Fruit fly (Drosophila melanogaster) whole organism, embryonic: ENCODE data around the gene Mlc2.
A peak's percentile ranks its signal among the peaks of the same experiment; 100 is the strongest.

Experiments
- Awh ChIP-seq: fragments of 200-800 bp; sonication (Bioruptor generic); IDR thresholded peaks from 2 replicates; pipeline ENCODE4, ENCODE4 v1.3.6; 2022; ENCODE audit warnings: missing biosample characterization, missing genetic modification characterization
- B-H1 ChIP-seq: fragments of 200-800 bp; sonication (Bioruptor generic); IDR thresholded peaks from 3 replicates; pipeline ENCODE4 v1.3.6; 2022; ENCODE audit warnings: missing biosample characterization, missing genetic modification characterization
- CG11085 ChIP-seq: fragments of 200-800 bp; sonication (Bioruptor generic); IDR thresholded peaks from 2 replicates; pipeline ENCODE4 v1.3.6; 2022; ENCODE audit warnings: missing biosample characterization, missing genetic modification characterization
- CG12071 ChIP-seq: fragments of 200-800 bp; sonication (Bioruptor generic); optimal IDR thresholded peaks from 3 replicates; lab custom pipeline; 2018; ENCODE audit warnings: missing biosample characterization, mild to moderate bottlenecking, missing genetic modification characterization
- CG12236 ChIP-seq: fragments of 200-800 bp; sonication (Bioruptor generic); optimal IDR thresholded peaks from 2 replicates; lab custom pipeline; 2016; ENCODE audit warnings: missing biosample characterization, missing genetic modification characterization
- CG13287 ChIP-seq: fragments of 200-800 bp; sonication (Bioruptor generic); IDR thresholded peaks from 2 replicates; pipeline ENCODE4 v1.3.6; 2022; ENCODE audit warnings: missing biosample characterization, missing genetic modification characterization; ENCODE audit not compliant: partially characterized antibody
- CG13775 ChIP-seq: fragments of 200-800 bp; sonication (Bioruptor generic); optimal IDR thresholded peaks from 3 replicates; lab custom pipeline; 2017; ENCODE audit warnings: missing biosample characterization, mild to moderate bottlenecking, missing genetic modification characterization
- CG14667 ChIP-seq: fragments of 200-800 bp; sonication (Bioruptor generic); IDR thresholded peaks from 2 replicates; pipeline ENCODE4 v1.3.6; 2022; ENCODE audit warnings: missing biosample characterization, missing genetic modification characterization
- CG15514 ChIP-seq: fragments of 200-800 bp; sonication (Bioruptor generic); optimal IDR thresholded peaks from 3 replicates; lab custom pipeline; 2017; ENCODE audit warnings: missing biosample characterization, missing genetic modification characterization, mild to moderate bottlenecking, moderate library complexity, missing genetic modification reagents
- CG16815 ChIP-seq: fragments of 200-800 bp; sonication (Bioruptor generic); optimal IDR thresholded peaks from 3 replicates; lab custom pipeline; 2017; ENCODE audit warnings: missing biosample characterization, mild to moderate bottlenecking, missing genetic modification characterization
- CG2875 ChIP-seq: fragments of 200-800 bp; sonication (Bioruptor generic); optimal IDR thresholded peaks from 2 replicates; lab custom pipeline; 2017; ENCODE audit warnings: missing biosample characterization, mild to moderate bottlenecking, missing genetic modification characterization, missing genetic modification reagents
- CG30403 ChIP-seq: fragments of 200-800 bp; sonication (Bioruptor generic); optimal IDR thresholded peaks from 3 replicates; lab custom pipeline; 2016; ENCODE audit warnings: missing biosample characterization, missing genetic modification characterization
- CG3407 ChIP-seq: fragments of 200-800 bp; sonication (Bioruptor generic); optimal IDR thresholded peaks from 2 replicates; lab custom pipeline; 2018; ENCODE audit warnings: missing biosample characterization, mild to moderate bottlenecking, missing genetic modification characterization
- CG34376 ChIP-seq: fragments of 200-800 bp; sonication (Bioruptor generic); optimal IDR thresholded peaks from 2 replicates; lab custom pipeline; 2018; ENCODE audit warnings: missing biosample characterization, mild to moderate bottlenecking, missing genetic modification characterization
- CG3838 ChIP-seq: fragments of 200-800 bp; sonication (Bioruptor generic); optimal IDR thresholded peaks from 3 replicates; lab custom pipeline; 2016; ENCODE audit warnings: missing biosample characterization, missing genetic modification characterization
- CG4404 ChIP-seq: fragments of 200-800 bp; sonication (Bioruptor generic); IDR thresholded peaks from 2 replicates; pipeline ENCODE4 v1.3.6; 2022; ENCODE audit warnings: missing biosample characterization, missing genetic modification characterization
- CG6854 ChIP-seq: fragments of 200-800 bp; sonication (Bioruptor generic); optimal IDR thresholded peaks from 3 replicates; lab custom pipeline; 2017; ENCODE audit warnings: missing biosample characterization, mild to moderate bottlenecking, missing genetic modification characterization
- CG7745 ChIP-seq: fragments of 200-800 bp; sonication (Bioruptor generic); optimal IDR thresholded peaks from 2 replicates; lab custom pipeline; 2018; ENCODE audit warnings: missing biosample characterization, mild to moderate bottlenecking, missing genetic modification characterization, moderate library complexity
- CG7928 ChIP-seq: fragments of 200-800 bp; sonication (Bioruptor generic); optimal IDR thresholded peaks from 2 replicates; lab custom pipeline; 2017; ENCODE audit warnings: missing biosample characterization, mild to moderate bottlenecking, missing genetic modification characterization
- CG8478 ChIP-seq: fragments of >200 bp; optimal IDR thresholded peaks from 2 replicates; lab custom pipeline; 2018
- CG9932 ChIP-seq: fragments of 200-800 bp; sonication (Bioruptor generic); IDR thresholded peaks from 2 replicates; pipeline ENCODE4 v1.3.6; 2022; ENCODE audit warnings: missing biosample characterization, missing genetic modification characterization
- D19B ChIP-seq: fragments of 200-800 bp; sonication (Bioruptor generic); optimal IDR thresholded peaks from 2 replicates; lab custom pipeline; 2017; ENCODE audit warnings: missing biosample characterization, mild to moderate bottlenecking, missing genetic modification characterization
- Dad ChIP-seq: fragments of 200-800 bp; sonication (Bioruptor generic); optimal IDR thresholded peaks from 3 replicates; lab custom pipeline; 2016; ENCODE audit warnings: missing biosample characterization, missing genetic modification characterization
- Dp ChIP-seq: fragments of 200-800 bp; sonication (Bioruptor generic); optimal IDR thresholded peaks from 2 replicates; lab custom pipeline; 2018; ENCODE audit warnings: missing biosample characterization, mild to moderate bottlenecking, missing genetic modification characterization, moderate library complexity
- ERR ChIP-seq: fragments of 200-800 bp; sonication (Bioruptor generic); optimal IDR thresholded peaks from 2 replicates; lab custom pipeline; 2016; ENCODE audit warnings: missing biosample characterization, missing genetic modification characterization
- HLHmδ ChIP-seq: fragments of 200-800 bp; sonication (Bioruptor generic); optimal IDR thresholded peaks from 2 replicates; lab custom pipeline; 2018; ENCODE audit warnings: missing biosample characterization, mild to moderate bottlenecking, missing genetic modification characterization, moderate library complexity
- HmgD ChIP-seq: fragments of 200-800 bp; sonication (Bioruptor generic); optimal IDR thresholded peaks from 3 replicates; lab custom pipeline; 2016; ENCODE audit warnings: missing biosample characterization, missing genetic modification characterization
- HmgZ ChIP-seq: fragments of 200-800 bp; sonication (Bioruptor generic); optimal IDR thresholded peaks from 2 replicates; lab custom pipeline; 2018; ENCODE audit warnings: missing biosample characterization, mild to moderate bottlenecking, missing genetic modification characterization
- MBD-R2 ChIP-seq: fragments of 200-800 bp; sonication (Bioruptor generic); IDR thresholded peaks from 2 replicates; pipeline ENCODE4 v1.3.6; 2022; ENCODE audit warnings: missing biosample characterization, missing genetic modification characterization
- NC2β ChIP-seq: fragments of 200-800 bp; sonication (Bioruptor generic); optimal IDR thresholded peaks from 2 replicates; lab custom pipeline; 2016; ENCODE audit warnings: missing biosample characterization, missing genetic modification characterization
- Pdp1 ChIP-seq, 2 experiments: fragments of 200-800 bp; sonication (Bioruptor generic); optimal IDR thresholded peaks; 3 replicates each; lab custom pipeline; 2016; ENCODE audit warnings: missing biosample characterization in 2 of 2, missing genetic modification characterization in 2 of 2, mild to moderate bottlenecking in 1 of 2, moderate library complexity in 1 of 2
- Poxn ChIP-seq: fragments of 200-800 bp; sonication (Bioruptor generic); IDR thresholded peaks from 2 replicates; pipeline ENCODE4 v1.3.6; 2022; ENCODE audit warnings: missing biosample characterization, missing genetic modification characterization
- TFAM ChIP-seq: fragments of 200-800 bp; sonication (Bioruptor generic); optimal IDR thresholded peaks from 2 replicates; lab custom pipeline; 2017; ENCODE audit warnings: missing biosample characterization, missing genetic modification characterization, inconsistent platforms
- abd-A ChIP-seq: fragments of 200-800 bp; sonication (Bioruptor generic); optimal IDR thresholded peaks from 3 replicates; lab custom pipeline; 2019; ENCODE audit warnings: missing biosample characterization, mild to moderate bottlenecking, missing genetic modification characterization, moderate library complexity
- amos ChIP-seq: fragments of 200-800 bp; sonication (Bioruptor generic); IDR thresholded peaks from 2 replicates; pipeline ENCODE4 v1.3.6; 2022; ENCODE audit warnings: missing biosample characterization, missing genetic modification characterization; ENCODE audit not compliant: partially characterized antibody
- btn ChIP-seq: fragments of 200-800 bp; sonication (Bioruptor generic); optimal IDR thresholded peaks from 2 replicates; lab custom pipeline; 2016; ENCODE audit warnings: missing biosample characterization, missing genetic modification characterization
- cg ChIP-seq: fragments of 200-800 bp; sonication (Bioruptor generic); optimal IDR thresholded peaks from 3 replicates; lab custom pipeline; 2019; ENCODE audit warnings: missing biosample characterization, mild to moderate bottlenecking, missing genetic modification characterization, moderate library complexity
- chm ChIP-seq: fragments of 200-800 bp; sonication (Bioruptor generic); IDR thresholded peaks from 2 replicates; pipeline ENCODE4 v1.3.6; 2022; ENCODE audit warnings: missing biosample characterization, missing genetic modification characterization
- crc ChIP-seq: fragments of 200-800 bp; sonication (Bioruptor generic); optimal IDR thresholded peaks from 2 replicates; lab custom pipeline; 2016; ENCODE audit warnings: missing biosample characterization, missing genetic modification characterization
- croc ChIP-seq: fragments of 200-800 bp; sonication (Bioruptor generic); conservative IDR thresholded peaks from 3 replicates; pipeline ENCODE4 v1.3.6; 2022; ENCODE audit warnings: missing biosample characterization, missing genetic modification characterization
- danr ChIP-seq: fragments of 200-800 bp; sonication (Bioruptor generic); IDR thresholded peaks from 2 replicates; pipeline ENCODE4 v1.3.6; 2022; ENCODE audit warnings: missing biosample characterization, missing genetic modification characterization
- dmrt99B ChIP-seq: fragments of 200-800 bp; sonication (Bioruptor generic); optimal IDR thresholded peaks from 2 replicates; lab custom pipeline; 2018; ENCODE audit warnings: missing biosample characterization, mild to moderate bottlenecking, missing genetic modification characterization, moderate library complexity
- dpn ChIP-seq, 2 experiments: fragments of 200-800 bp; sonication (Bioruptor generic); optimal IDR thresholded peaks; 3 replicates each; lab custom pipeline; 2016; ENCODE audit warnings: missing biosample characterization in 2 of 2, missing genetic modification characterization in 2 of 2
- eve ChIP-seq, 2 experiments: fragments of >200 bp; optimal IDR thresholded peaks; 2 replicates each; lab custom pipeline; 2017; ENCODE audit warnings: missing biosample characterization in 2 of 2, missing genetic modification characterization in 2 of 2
- fru ChIP-seq: fragments of >200 bp; optimal IDR thresholded peaks from 2 replicates; lab custom pipeline; 2017
- gcm2 ChIP-seq: fragments of 200-800 bp; sonication (Bioruptor generic); optimal IDR thresholded peaks from 2 replicates; lab custom pipeline; 2016; ENCODE audit warnings: missing biosample characterization, missing genetic modification characterization
- ind ChIP-seq: fragments of 200-800 bp; sonication (Bioruptor generic); optimal IDR thresholded peaks from 3 replicates; lab custom pipeline; 2016; ENCODE audit warnings: missing biosample characterization, missing genetic modification characterization
- jigr1 ChIP-seq: fragments of 200-800 bp; sonication (Bioruptor generic); IDR thresholded peaks from 3 replicates; pipeline ENCODE4 v1.3.6; 2022; ENCODE audit warnings: missing biosample characterization, missing genetic modification characterization
- pfk ChIP-seq: fragments of 200-800 bp; sonication (Bioruptor generic); optimal IDR thresholded peaks from 2 replicates; lab custom pipeline; 2018; ENCODE audit warnings: missing biosample characterization, mild to moderate bottlenecking, missing genetic modification characterization, moderate library complexity
- pho ChIP-seq: fragments of 200-800 bp; sonication (Bioruptor generic); optimal IDR thresholded peaks from 2 replicates; lab custom pipeline; 2016; ENCODE audit warnings: missing biosample characterization, missing genetic modification characterization
- phol ChIP-seq: fragments of 200-800 bp; sonication (Bioruptor generic); optimal IDR thresholded peaks from 3 replicates; lab custom pipeline; 2018; ENCODE audit warnings: missing biosample characterization, mild to moderate bottlenecking, missing genetic modification characterization, moderate library complexity
- repo ChIP-seq: fragments of 200-800 bp; sonication (Bioruptor generic); optimal IDR thresholded peaks from 2 replicates; lab custom pipeline; 2016; ENCODE audit warnings: missing biosample characterization, missing genetic modification characterization

Gene Mlc2

dm6 chr3R:30189836-30190235 is 15.5 kb upstream of the Mlc2 start (continued):
- TF ChIP-seq fru (lab: Kevin White, UChicago) (no peak), HLHmδ (GFP tag; lab: Kevin White, UChicago) (no peak), CG11085 (GFP tag; lab: Robert Waterston, UW) (peak; percentile 36; the same call in 1 of the 2 replicates), jigr1 (GFP tag; lab: Robert Waterston, UW) (peak; percentile 72; the same call in 2 of the 3 replicates), MBD-R2 (GFP tag; lab: Robert Waterston, UW) (peak; percentile 45; the same call in 1 of the 2 replicates), dpn (GFP tag; optimal IDR thresholded peaks at IDR 0.05; lab: Kevin White, UChicago) (peak; percentile 60 to 71), amos (GFP tag; lab: Robert Waterston, UW) (no peak), eve (GFP tag; optimal IDR thresholded peaks at IDR 0.05; lab: Kevin White, UChicago) (no peak), croc (GFP tag; lab: Robert Waterston, UW) (peak; percentile 65), CG14667 (GFP tag; lab: Robert Waterston, UW) (peak; percentile 71), pho (GFP tag; lab: Kevin White, UChicago) (no peak), CG15514 (peak; percentile 45), CG2875 (peak; percentile 65), TFAM (GFP tag; lab: Kevin White, UChicago) (no peak), CG12236 (GFP tag; lab: Kevin White, UChicago) (peak; percentile 22), pfk (GFP tag; lab: Kevin White, UChicago) (no peak), chm (peak; percentile 76), Poxn (GFP tag; lab: Robert Waterston, UW) (no peak), gcm2 (GFP tag; lab: Kevin White, UChicago) (peak; percentile 10), CG7745 (tag; lab: Kevin White, UChicago) (no peak), NC2β (GFP tag; lab: Kevin White, UChicago) (no peak), B-H1 (GFP tag; lab: Robert Waterston, UW) (peak; percentile 67), CG12071 (GFP tag; lab: Kevin White, UChicago) (peak; percentile 66), cg (GFP tag; lab: Kevin White, UChicago) (no peak), HmgZ (tag; lab: Kevin White, UChicago) (peak; percentile 40), dmrt99B (tag; lab: Kevin White, UChicago) (peak; percentile 84), CG34376 (GFP tag; lab: Kevin White, UChicago) (no peak), btn (GFP tag; lab: Kevin White, UChicago) (no peak), Dp (GFP tag; lab: Kevin White, UChicago) (no peak), repo (GFP tag; lab: Kevin White, UChicago) (peak; percentile 30), Dad (GFP tag; lab: Kevin White, UChicago) (peak; percentile 68), CG6854 (GFP tag; lab: Kevin White, UChicago) (peak; percentile 29), CG9932 (GFP tag; lab: Robert Waterston, UW) (peak; percentile 49), CG3407 (GFP tag; lab: Kevin White, UChicago) (peak; percentile 68), HmgD (GFP tag; lab: Kevin White, UChicago) (no peak), phol (tag; lab: Kevin White, UChicago) (peak; percentile 78), danr (peak; percentile 70; the same call in 1 of the 2 replicates), abd-A (tag; lab: Kevin White, UChicago) (no peak), D19B (GFP tag; lab: Kevin White, UChicago) (peak; percentile 13), Awh (GFP tag; lab: Robert Waterston, UW) (peak; percentile 77), CG30403 (peak; percentile 75), ind (GFP tag; lab: Kevin White, UChicago) (peak; percentile 78), CG8478 (lab: Kevin White, UChicago) (no peak), crc (GFP tag; lab: Kevin White, UChicago) (peak; percentile 40), CG16815 (GFP tag; lab: Kevin White, UChicago) (peak; percentile 29), CG13287 (no peak), Pdp1 (GFP tag; optimal IDR thresholded peaks at IDR 0.05; lab: Kevin White, UChicago) (peak; percentile 67 to 68), CG3838 (GFP tag; lab: Kevin White, UChicago) (no peak), CG7928 (GFP tag; lab: Kevin White, UChicago) (no peak), CG4404 (GFP tag; lab: Robert Waterston, UW) (peak; percentile 28; the same call in 1 of the 2 replicates), ERR (GFP tag; lab: Kevin White, UChicago) (no peak), CG13775 (peak; percentile 23)
